Fruit fly (Drosophila melanogaster) whole organism, embryonic: ENCODE measurements around the gene Ugt35D1.

Experiments used
- Antp ChIP-seq: fragments of 200-800 bp; sonication (Bioruptor generic); optimal IDR thresholded peaks from 3 replicates; lab custom pipeline; 2016; ENCODE audit warnings: missing biosample characterization, missing genetic modification characterization
- C15 ChIP-seq: fragments of 200-800 bp; sonication (Bioruptor generic); IDR thresholded peaks from 3 replicates; pipeline ENCODE4 v1.3.6; 2022; ENCODE audit warnings: missing biosample characterization, missing genetic modification characterization
- CG13287 ChIP-seq: fragments of 200-800 bp; sonication (Bioruptor generic); IDR thresholded peaks from 2 replicates; pipeline ENCODE4 v1.3.6; 2022; ENCODE audit warnings: missing biosample characterization, missing genetic modification characterization; ENCODE audit not compliant: partially characterized antibody
- CG14441 ChIP-seq: fragments of 200-800 bp; sonication (Bioruptor generic); IDR thresholded peaks from 2 replicates; pipeline ENCODE4 v1.3.6; 2022; ENCODE audit warnings: missing biosample characterization, missing genetic modification characterization
- CG16779 ChIP-seq: fragments of 200-800 bp; sonication (Bioruptor generic); IDR thresholded peaks from 2 replicates; pipeline ENCODE4 v1.3.6; 2022; ENCODE audit warnings: missing biosample characterization, missing genetic modification characterization
- CG17328 ChIP-seq: fragments of 200-800 bp; sonication (Bioruptor generic); IDR thresholded peaks from 2 replicates; pipeline ENCODE4 v1.3.6; 2022; ENCODE audit warnings: missing biosample characterization, missing genetic modification characterization
- CG17359 ChIP-seq: fragments of 200-800 bp; sonication (Bioruptor generic); optimal IDR thresholded peaks from 3 replicates; lab custom pipeline; 2018; ENCODE audit warnings: missing biosample characterization, mild to moderate bottlenecking, missing genetic modification characterization, moderate library complexity
- CG18764 ChIP-seq: fragments of 200-800 bp; sonication (Bioruptor generic); optimal IDR thresholded peaks from 3 replicates; lab custom pipeline; 2016; ENCODE audit warnings: missing biosample characterization, missing genetic modification characterization
- CG31224 ChIP-seq: fragments of 200-800 bp; sonication (Bioruptor generic); IDR thresholded peaks from 2 replicates; pipeline ENCODE4 v1.3.6; 2022; ENCODE audit warnings: missing biosample characterization, missing genetic modification characterization
- CG31365 ChIP-seq: fragments of 200-800 bp; sonication (Bioruptor generic); optimal IDR thresholded peaks from 2 replicates; lab custom pipeline; 2018; ENCODE audit warnings: missing biosample characterization, mild to moderate bottlenecking, missing genetic modification characterization
- CG3163 ChIP-seq: fragments of 200-800 bp; sonication (Bioruptor generic); optimal IDR thresholded peaks from 3 replicates; lab custom pipeline; 2016; ENCODE audit warnings: missing biosample characterization, missing genetic modification characterization
- CG33213 ChIP-seq: fragments of 200-800 bp; sonication (Bioruptor generic); optimal IDR thresholded peaks from 3 replicates; lab custom pipeline; 2016; ENCODE audit warnings: missing biosample characterization, missing genetic modification characterization
- CG4282 ChIP-seq: fragments of 200-800 bp; sonication (Bioruptor generic); optimal IDR thresholded peaks from 2 replicates; lab custom pipeline; 2016; ENCODE audit warnings: missing biosample characterization, missing genetic modification characterization
- CG4617 ChIP-seq: fragments of 200-800 bp; sonication (Bioruptor generic); optimal IDR thresholded peaks from 3 replicates; lab custom pipeline; 2016; ENCODE audit warnings: missing biosample characterization, missing genetic modification characterization, borderline replicate concordance
- CG6175 ChIP-seq: fragments of 200-800 bp; sonication (Bioruptor generic); IDR thresholded peaks from 3 replicates; pipeline ENCODE4 v1.3.6; 2022; ENCODE audit warnings: missing biosample characterization, missing genetic modification characterization
- CG6683 ChIP-seq: fragments of 200-800 bp; sonication (Bioruptor generic); optimal IDR thresholded peaks from 2 replicates; lab custom pipeline; 2017; ENCODE audit warnings: missing biosample characterization, mild to moderate bottlenecking, missing genetic modification characterization, missing genetic modification reagents
- CG7357 ChIP-seq: fragments of 200-800 bp; sonication (Bioruptor generic); IDR thresholded peaks from 3 replicates; pipeline ENCODE4 v1.3.6; 2022; ENCODE audit warnings: missing biosample characterization, missing genetic modification characterization
- CG7786 ChIP-seq: fragments of 200-800 bp; sonication (Bioruptor generic); optimal IDR thresholded peaks from 2 replicates; lab custom pipeline; 2016; ENCODE audit warnings: missing biosample characterization, missing genetic modification characterization
- CG7928 ChIP-seq: fragments of 200-800 bp; sonication (Bioruptor generic); optimal IDR thresholded peaks from 2 replicates; lab custom pipeline; 2017; ENCODE audit warnings: missing biosample characterization, mild to moderate bottlenecking, missing genetic modification characterization
- CG8478 ChIP-seq: fragments of >200 bp; optimal IDR thresholded peaks from 2 replicates; lab custom pipeline; 2018
- CG8944 ChIP-seq: fragments of 200-800 bp; sonication (Bioruptor generic); optimal IDR thresholded peaks from 3 replicates; lab custom pipeline; 2016; ENCODE audit warnings: missing biosample characterization, missing genetic modification characterization
- CG9609 ChIP-seq: fragments of 200-800 bp; sonication (Bioruptor generic); optimal IDR thresholded peaks from 3 replicates; lab custom pipeline; 2016; ENCODE audit warnings: missing biosample characterization, missing genetic modification characterization
- CTCF ChIP-seq: fragments of 200-800 bp; sonication (Bioruptor generic); optimal IDR thresholded peaks from 2 replicates; lab custom pipeline; 2017; ENCODE audit warnings: missing biosample characterization, mild to moderate bottlenecking, missing genetic modification characterization, moderate library complexity
- CrebB ChIP-seq: fragments of 200-800 bp; sonication (Bioruptor generic); optimal IDR thresholded peaks from 3 replicates; lab custom pipeline; 2018; ENCODE audit warnings: missing biosample characterization, mild to moderate bottlenecking, missing genetic modification characterization
- D19B ChIP-seq: fragments of 200-800 bp; sonication (Bioruptor generic); optimal IDR thresholded peaks from 2 replicates; lab custom pipeline; 2017; ENCODE audit warnings: missing biosample characterization, mild to moderate bottlenecking, missing genetic modification characterization
- Dbx ChIP-seq: fragments of 200-800 bp; sonication (Bioruptor generic); IDR thresholded peaks from 3 replicates; pipeline ENCODE4 v1.3.6; 2022; ENCODE audit warnings: missing biosample characterization, missing genetic modification characterization
- Dref ChIP-seq: fragments of 200-800 bp; sonication (Bioruptor generic); IDR thresholded peaks from 2 replicates; pipeline ENCODE4 v1.3.6; 2022; ENCODE audit warnings: missing biosample characterization, missing genetic modification characterization
- NC2β ChIP-seq: fragments of 200-800 bp; sonication (Bioruptor generic); optimal IDR thresholded peaks from 2 replicates; lab custom pipeline; 2016; ENCODE audit warnings: missing biosample characterization, missing genetic modification characterization
- Neu2 ChIP-seq: fragments of 200-800 bp; sonication (Bioruptor generic); optimal IDR thresholded peaks from 3 replicates; lab custom pipeline; 2016; ENCODE audit warnings: missing biosample characterization, missing genetic modification characterization, borderline replicate concordance
- Rfx ChIP-seq: fragments of 200-800 bp; sonication (Bioruptor generic); IDR thresholded peaks from 2 replicates; pipeline ENCODE4 v1.3.6; 2022; ENCODE audit warnings: missing biosample characterization, missing genetic modification characterization
- Vsx1 ChIP-seq: fragments of 200-800 bp; sonication (Bioruptor generic); optimal IDR thresholded peaks from 2 replicates; lab custom pipeline; 2017; ENCODE audit warnings: missing biosample characterization, mild to moderate bottlenecking, missing genetic modification characterization, missing genetic modification reagents
- YL-1 ChIP-seq: fragments of 200-800 bp; sonication (Bioruptor generic); optimal IDR thresholded peaks from 3 replicates; lab custom pipeline; 2017; ENCODE audit warnings: missing biosample characterization, mild to moderate bottlenecking, missing genetic modification characterization
- al ChIP-seq: fragments of 200-800 bp; sonication (Bioruptor generic); IDR thresholded peaks from 2 replicates; pipeline ENCODE4 v1.3.6; 2022; ENCODE audit warnings: missing biosample characterization, missing genetic modification characterization
- ara ChIP-seq: fragments of 200-800 bp; sonication (Bioruptor generic); IDR thresholded peaks from 2 replicates; pipeline ENCODE4 v1.3.6; 2022; ENCODE audit warnings: missing biosample characterization, missing genetic modification characterization
- br ChIP-seq: fragments of >200 bp; optimal IDR thresholded peaks from 2 replicates; lab custom pipeline; 2017
- crol ChIP-seq: fragments of 200-800 bp; sonication (Bioruptor generic); IDR thresholded peaks from 2 replicates; pipeline ENCODE4 v1.3.6; 2022; ENCODE audit warnings: missing biosample characterization, missing genetic modification characterization
- crp ChIP-seq, 2 experiments: fragments of 200-800 bp; sonication (Bioruptor generic); optimal IDR thresholded peaks; 2 replicates in 1 of 2; 3 replicates in 1 of 2; lab custom pipeline; 2017; ENCODE audit warnings: missing biosample characterization in 2 of 2, missing genetic modification characterization in 2 of 2, mild to moderate bottlenecking in 1 of 2, moderate library complexity in 1 of 2
- disco-r ChIP-seq: fragments of 200-800 bp; sonication (Bioruptor generic); optimal IDR thresholded peaks from 2 replicates; lab custom pipeline; 2016; ENCODE audit warnings: missing biosample characterization, missing genetic modification characterization
- eyg ChIP-seq: fragments of 200-800 bp; sonication (Bioruptor generic); optimal IDR thresholded peaks from 3 replicates; lab custom pipeline; 2016; ENCODE audit warnings: missing biosample characterization, missing genetic modification characterization
- fru ChIP-seq: fragments of >200 bp; optimal IDR thresholded peaks from 2 replicates; lab custom pipeline; 2017
- gcm ChIP-seq: fragments of 200-800 bp; sonication (Bioruptor generic); optimal IDR thresholded peaks from 2 replicates; lab custom pipeline; 2019; ENCODE audit warnings: missing biosample characterization, mild to moderate bottlenecking, missing genetic modification characterization, moderate library complexity
- gro ChIP-seq: fragments of 200-800 bp; sonication (Bioruptor generic); optimal IDR thresholded peaks from 2 replicates; lab custom pipeline; 2016; ENCODE audit warnings: missing biosample characterization, missing genetic modification characterization
- ham ChIP-seq: fragments of 200-800 bp; sonication (Bioruptor generic); IDR thresholded peaks from 2 replicates; pipeline ENCODE4 v1.3.6; 2022; ENCODE audit warnings: missing biosample characterization, missing genetic modification characterization
- hb ChIP-seq: fragments of 200-800 bp; sonication (Bioruptor generic); IDR thresholded peaks from 3 replicates; pipeline ENCODE4 v1.3.6; 2022; ENCODE audit warnings: missing biosample characterization, missing genetic modification characterization; ENCODE audit not compliant: partially characterized antibody
- jumu ChIP-seq: fragments of 200-800 bp; sonication (Bioruptor generic); optimal IDR thresholded peaks from 3 replicates; lab custom pipeline; 2016; ENCODE audit warnings: missing biosample characterization, missing genetic modification characterization
- salm ChIP-seq: fragments of 200-800 bp; sonication (Bioruptor generic); optimal IDR thresholded peaks from 2 replicates; lab custom pipeline; 2018; ENCODE audit warnings: missing biosample characterization, mild to moderate bottlenecking, missing genetic modification characterization
- sima ChIP-seq: fragments of 200-800 bp; sonication (Bioruptor generic); optimal IDR thresholded peaks from 2 replicates; lab custom pipeline; 2016; ENCODE audit warnings: missing biosample characterization, missing genetic modification characterization
- slp2 ChIP-seq: fragments of 200-800 bp; sonication (Bioruptor generic); optimal IDR thresholded peaks from 2 replicates; lab custom pipeline; 2016; ENCODE audit warnings: missing biosample characterization, missing genetic modification characterization
- stc ChIP-seq: fragments of 200-800 bp; sonication (Bioruptor generic); IDR thresholded peaks from 2 replicates; pipeline ENCODE4 v1.3.6; 2022; ENCODE audit warnings: missing biosample characterization, missing genetic modification characterization
- tin ChIP-seq: fragments of 200-800 bp; sonication (Bioruptor generic); optimal IDR thresholded peaks from 3 replicates; lab custom pipeline; 2016; ENCODE audit warnings: missing biosample characterization, missing genetic modification characterization
- wor ChIP-seq: fragments of 200-800 bp; sonication (Bioruptor generic); IDR thresholded peaks from 2 replicates; pipeline ENCODE4 v1.3.6; 2022; ENCODE audit warnings: missing biosample characterization, missing genetic modification characterization
- z ChIP-seq: fragments of 200-800 bp; sonication (Bioruptor generic); IDR thresholded peaks from 3 replicates; pipeline ENCODE4 v1.3.6; 2022; ENCODE audit warnings: missing biosample characterization, missing genetic modification characterization

Ugt35D1 gene

dm6 chr3R:31404499-31405276 lies 9.6 kb upstream of the Ugt35D1 start, which contains the start of gene Gprk2 (continued):
- peak; percentile 100 for TF ChIP-seq gcm (GFP tag; lab: Kevin White, UChicago)
- TF ChIP-seq CG14441 = peak; percentile 100
- peak; percentile 100 for TF ChIP-seq jumu (GFP tag; lab: Kevin White, UChicago)
- TF ChIP-seq ara (GFP tag; lab: Robert Waterston, UW) = peak; percentile 100
- no peak for TF ChIP-seq br (lab: Kevin White, UChicago)
- peak; percentile 93 for TF ChIP-seq crol (GFP tag; lab: Robert Waterston, UW)
- TF ChIP-seq CTCF (GFP tag; lab: Kevin White, UChicago) = peak; percentile 81
- peak; percentile 71 for TF ChIP-seq CG13287
- TF ChIP-seq D19B = peak; percentile 99
- TF ChIP-seq CG7928 (GFP tag; lab: Kevin White, UChicago) = peak; percentile 89
- TF ChIP-seq CG6683 (GFP tag; lab: Kevin White, UChicago) = peak; percentile 99
- TF ChIP-seq wor (GFP tag; lab: Robert Waterston, UW) = peak; percentile 100
- peak; percentile 100 for TF ChIP-seq CG8944 (GFP tag; lab: Kevin White, UChicago)
- TF ChIP-seq z (GFP tag; lab: Robert Waterston, UW) = peak; percentile 86
- TF ChIP-seq Neu2 (GFP tag; lab: Kevin White, UChicago) = peak; percentile 98
- peak; percentile 100 for TF ChIP-seq CG6175 (GFP tag; lab: Robert Waterston, UW)
- TF ChIP-seq NC2β = peak; percentile 100
- peak; percentile 100 for TF ChIP-seq CG17328 (GFP tag; lab: Robert Waterston, UW)
- peak; percentile 100 for TF ChIP-seq C15 (GFP tag; lab: Robert Waterston, UW)
- TF ChIP-seq CG4617 (GFP tag; lab: Kevin White, UChicago) = peak; percentile 100
- peak; percentile 52 to 84 for TF ChIP-seq crp (GFP tag; optimal IDR thresholded peaks at IDR 0.05; lab: Kevin White, UChicago)
- TF ChIP-seq CG9609 (GFP tag; lab: Kevin White, UChicago) = peak; percentile 100
- TF ChIP-seq tin (GFP tag; lab: Kevin White, UChicago) = peak; percentile 100
- peak; percentile 58 for TF ChIP-seq Dref (GFP tag; lab: Robert Waterston, UW)
- peak; percentile 100 for TF ChIP-seq salm (tag; lab: Kevin White, UChicago)
- TF ChIP-seq CG18764 (GFP tag; lab: Kevin White, UChicago) = peak; percentile 99
- TF ChIP-seq CG33213 (GFP tag; lab: Kevin White, UChicago) = peak; percentile 100
- TF ChIP-seq eyg (GFP tag; lab: Kevin White, UChicago) = peak; percentile 100
- peak; percentile 97 for TF ChIP-seq CG3163 (GFP tag; lab: Kevin White, UChicago)
- TF ChIP-seq fru = no peak
- peak; percentile 100 for TF ChIP-seq CG7786 (GFP tag; lab: Kevin White, UChicago)
- TF ChIP-seq YL-1 (GFP tag; lab: Kevin White, UChicago) = peak; percentile 100
- TF ChIP-seq CG16779 (GFP tag; lab: Robert Waterston, UW) = peak; percentile 100
- TF ChIP-seq Rfx (GFP tag; lab: Robert Waterston, UW) = peak; percentile 100
- peak; percentile 100 for TF ChIP-seq CG17359
- TF ChIP-seq Vsx1 (GFP tag; lab: Kevin White, UChicago) = peak; percentile 99
- peak; percentile 100 for TF ChIP-seq CrebB
- TF ChIP-seq gro (GFP tag; lab: Kevin White, UChicago) = peak; percentile 100
- TF ChIP-seq CG7357 (GFP tag; lab: Robert Waterston, UW) = peak; percentile 99
- peak; percentile 99 for TF ChIP-seq CG31224 (GFP tag; lab: Robert Waterston, UW)
- TF ChIP-seq Dbx (GFP tag; lab: Robert Waterston, UW) = peak; percentile 100
- no peak for TF ChIP-seq CG8478 (lab: Kevin White, UChicago)
- TF ChIP-seq slp2 (GFP tag; lab: Kevin White, UChicago) = peak; percentile 100
- TF ChIP-seq stc (GFP tag; lab: Robert Waterston, UW) = peak; percentile 100
- TF ChIP-seq sima (GFP tag; lab: Kevin White, UChicago) = peak; percentile 99
- TF ChIP-seq al (GFP tag; lab: Robert Waterston, UW) = peak; percentile 100
- peak; percentile 99 for TF ChIP-seq ham
- TF ChIP-seq Antp (GFP tag; lab: Kevin White, UChicago) = peak; percentile 100
- TF ChIP-seq CG31365 (tag; lab: Kevin White, UChicago) = peak; percentile 96
- no peak for TF ChIP-seq hb (GFP tag; lab: Robert Waterston, UW)
- TF ChIP-seq CG4282 (GFP tag; lab: Kevin White, UChicago) = peak; percentile 100
- peak; percentile 100 for TF ChIP-seq disco-r (GFP tag; lab: Kevin White, UChicago)
